Worm (Caenorhabditis elegans) whole organism, early embryonic: ENCODE data around the gene dct-19.

Experiments used
- B0310.2 ChIP-seq: sonication (generic microtip); optimal IDR thresholded peaks from 2 replicates; lab custom pipeline; 2016; ENCODE audit warnings: mild to moderate bottlenecking, missing genetic modification characterization, missing compliant biosample characterization
- aly-1 ChIP-seq: sonication (generic microtip); optimal IDR thresholded peaks from 2 replicates; lab custom pipeline; 2016; ENCODE audit warnings: missing genetic modification characterization, missing compliant biosample characterization
- ama-1 ChIP-seq: fragments of 150-350 bp; optimal IDR thresholded peaks from 2 replicates; lab custom pipeline; 2014
- ceh-13 ChIP-seq: fragments of 200-800 bp; sonication (Bioruptor generic); optimal IDR thresholded peaks from 2 replicates; lab custom pipeline; 2018; ENCODE audit warnings: mild to moderate bottlenecking, missing genetic modification characterization, missing compliant biosample characterization
- ceh-36 ChIP-seq: sonication (generic microtip); optimal IDR thresholded peaks from 2 replicates; lab custom pipeline; 2016; ENCODE audit warnings: missing genetic modification characterization, inconsistent platforms, missing compliant biosample characterization
- flt-1 ChIP-seq: fragments of 200-800 bp; sonication (Bioruptor generic); IDR thresholded peaks from 2 replicates; pipeline ENCODE4 v1.3.6; 2022; ENCODE audit warnings: missing genetic modification characterization, missing compliant biosample characterization
- hmbx-1 ChIP-seq: sonication (generic microtip); optimal IDR thresholded peaks from 2 replicates; lab custom pipeline; 2016; ENCODE audit warnings: mild to moderate bottlenecking, missing genetic modification characterization, missing compliant biosample characterization
- hmg-4 ChIP-seq: fragments of 200-800 bp; sonication (Bioruptor generic); optimal IDR thresholded peaks from 2 replicates; lab custom pipeline; 2018; ENCODE audit warnings: mild to moderate bottlenecking, missing genetic modification characterization, missing compliant biosample characterization
- hnd-1 ChIP-seq: sonication (generic microtip); optimal IDR thresholded peaks from 2 replicates; lab custom pipeline; 2016; ENCODE audit warnings: missing genetic modification characterization, missing compliant biosample characterization
- pes-1 ChIP-seq: fragments of 200-800 bp; sonication (Bioruptor generic); IDR thresholded peaks from 2 replicates; pipeline ENCODE4 v1.3.6; 2022; ENCODE audit warnings: missing genetic modification reagents, missing genetic modification characterization, missing compliant biosample characterization
- sea-1 ChIP-seq: fragments of 200-800 bp; sonication (Bioruptor generic); conservative IDR thresholded peaks from 2 replicates; pipeline ENCODE4 v1.3.6; 2022; ENCODE audit warnings: missing genetic modification characterization, missing compliant biosample characterization
- tbx-11 ChIP-seq: fragments of 200-800 bp; sonication (Bioruptor generic); IDR thresholded peaks from 2 replicates; pipeline ENCODE4 v1.3.6; 2022; ENCODE audit warnings: missing genetic modification characterization, missing compliant biosample characterization
- tbx-37 ChIP-seq: fragments of 200-800 bp; sonication (Bioruptor generic); conservative IDR thresholded peaks from 2 replicates; pipeline ENCODE4 v1.3.6; 2022; ENCODE audit warnings: missing genetic modification reagents, missing genetic modification characterization, missing compliant biosample characterization

- TF ChIP-seq ceh-13: no peak
- no peak for TF ChIP-seq hmbx-1 (tag; lab: Kevin White, UChicago)
- TF ChIP-seq ceh-36 (tag; lab: Kevin White, UChicago): no peak
- TF ChIP-seq flt-1 (GFP tag; lab: Robert Waterston, UW): no peak
- no peak for TF ChIP-seq ama-1 (lab: Kevin White, UChicago)
- TF ChIP-seq tbx-11 (GFP tag; lab: Robert Waterston, UW): no peak
- no peak for TF ChIP-seq aly-1 (tag; lab: Kevin White, UChicago)
- no peak for TF ChIP-seq B0310.2
- no peak for TF ChIP-seq hmg-4
- TF ChIP-seq sea-1 (GFP tag; lab: Robert Waterston, UW): no peak
- TF ChIP-seq hnd-1 (tag; lab: Kevin White, UChicago): no peak
- TF ChIP-seq pes-1 (GFP tag; lab: Robert Waterston, UW): no peak
- no peak for TF ChIP-seq tbx-37 (GFP tag; lab: Robert Waterston, UW)
These were observed 43.9 kb upstream of the dct-19 start for ce11 chrIV:12898823-12899222.
